Worm (Caenorhabditis elegans) whole organism, L2 larva: ENCODE measurements around the gene K04C2.5.

Experiments
- aly-2 ChIP-seq: fragments of 150-350 bp; optimal IDR thresholded peaks from 2 replicates; lab custom pipeline; 2014; ENCODE audit warnings: missing biosample characterization, missing genetic modification characterization
- ama-1 ChIP-seq: fragments of 150-350 bp; optimal IDR thresholded peaks from 2 replicates; lab custom pipeline; 2018; ENCODE audit warnings: inconsistent platforms
- blmp-1 ChIP-seq: sonication (generic microtip); optimal IDR thresholded peaks from 2 replicates; lab custom pipeline; 2017; ENCODE audit warnings: missing genetic modification characterization, mild to moderate bottlenecking, missing compliant biosample characterization, antibody characterized with exemption, moderate library complexity; ENCODE audit not compliant: insufficient read depth
- egl-27 ChIP-seq: sonication (generic microtip); optimal IDR thresholded peaks from 3 replicates; lab custom pipeline; 2017; ENCODE audit warnings: missing biosample characterization, missing genetic modification reagents, missing genetic modification characterization
- lsy-2 ChIP-seq, 2 experiments: fragments of 150-350 bp in 1 of 2; sonication (generic microtip) in 1 of 2; optimal IDR thresholded peaks; 2 replicates each; lab custom pipeline; 2014 to 2017; ENCODE audit warnings: missing biosample characterization in 2 of 2, missing genetic modification characterization in 2 of 2
- mab-5 ChIP-seq: fragments of 150-350 bp; optimal IDR thresholded peaks from 2 replicates; lab custom pipeline; 2014; ENCODE audit warnings: missing biosample characterization, missing genetic modification characterization
- mdl-1 ChIP-seq, 2 experiments: fragments of 150-350 bp in 1 of 2; sonication (generic microtip) in 1 of 2; optimal IDR thresholded peaks; 2 replicates each; lab custom pipeline; 2017; ENCODE audit warnings: missing biosample characterization in 2 of 2, missing genetic modification characterization in 2 of 2
- nhr-21 ChIP-seq: fragments of 150-350 bp; optimal IDR thresholded peaks from 2 replicates; lab custom pipeline; 2014; ENCODE audit warnings: missing biosample characterization, missing genetic modification characterization
- nhr-6 ChIP-seq: fragments of 150-350 bp; optimal IDR thresholded peaks from 2 replicates; lab custom pipeline; 2014; ENCODE audit warnings: missing biosample characterization, missing genetic modification characterization
- skn-1 ChIP-seq: sonication (generic microtip); optimal IDR thresholded peaks from 2 replicates; lab custom pipeline; 2017; ENCODE audit warnings: missing biosample characterization, missing genetic modification characterization
- unc-55 ChIP-seq: fragments of 150-350 bp; sonication (generic microtip); optimal IDR thresholded peaks from 3 replicates; lab custom pipeline; 2014; ENCODE audit warnings: missing biosample characterization, missing genetic modification reagents, missing genetic modification characterization

DNA sequence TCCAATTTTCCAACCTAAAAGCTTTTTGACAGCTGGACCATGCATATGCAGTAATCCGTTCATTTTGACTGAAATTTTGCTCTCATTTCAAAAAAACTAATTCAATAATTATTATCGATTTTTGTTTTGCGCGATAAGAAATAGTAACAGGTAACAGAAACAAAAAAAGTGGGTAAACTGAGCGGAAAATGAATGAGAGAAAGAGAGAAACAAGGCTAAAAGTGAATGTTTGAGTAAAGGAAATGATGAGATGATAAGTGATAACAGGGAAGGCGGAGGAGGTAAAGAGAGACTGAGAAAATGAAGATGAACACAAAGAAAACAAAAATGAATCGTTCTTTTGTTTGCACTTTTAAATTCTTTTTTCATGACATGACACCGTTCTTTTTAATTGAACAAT is 27.6 kb downstream of the K04C2.5 start, which contains the start of gene sma-3:
- peak in 1 of 2 experiments; percentile 5 for TF ChIP-seq lsy-2 (tag; optimal IDR thresholded peaks at IDR 0.05; lab: Kevin White, UChicago)
- peak; percentile 86 for TF ChIP-seq blmp-1 (tag; lab: Kevin White, UChicago)
- no peak for TF ChIP-seq mdl-1 (tag; optimal IDR thresholded peaks at IDR 0.05; lab: Kevin White, UChicago)
- TF ChIP-seq egl-27 (tag; lab: Kevin White, UChicago): no peak
- TF ChIP-seq nhr-21: no peak
- no peak for TF ChIP-seq aly-2 (tag; lab: Kevin White, UChicago)
- no peak for TF ChIP-seq nhr-6 (tag; lab: Kevin White, UChicago)
- TF ChIP-seq ama-1 (lab: Kevin White, UChicago): no peak
- TF ChIP-seq skn-1 (tag; lab: Kevin White, UChicago): no peak
- TF ChIP-seq mab-5: no peak
- TF ChIP-seq unc-55 (GFP tag; lab: Kevin White, UChicago): no peak
